Worm (Caenorhabditis elegans): Measurements from ENCODE around the gene dpl-1.

Gene dpl-1

ce11 chrII:9148079-9148478, 21.6 kb upstream of the dpl-1 start:
- TF ChIP-seq snpc-3.4 (tag; optimal IDR thresholded peaks at IDR 0.05) = no peak
- TF ChIP-seq egl-18 (GFP tag; IDR thresholded peaks at IDR 0.05) = no peak
- no peak for TF ChIP-seq lin-26 (GFP tag; IDR thresholded peaks at IDR 0.05)
- TF ChIP-seq F57A8.1 (GFP tag; optimal IDR thresholded peaks at IDR 0.05) = no peak
- TF ChIP-seq tbp1 (GFP tag; optimal IDR thresholded peaks at IDR 0.05) = no peak
- TF ChIP-seq hrde-1 (tag; optimal IDR thresholded peaks at IDR 0.05; ENCODE audit: borderline replicate concordance) = no peak
- no peak for TF ChIP-seq mel-28 (tag; optimal IDR thresholded peaks at IDR 0.05; ENCODE audit: borderline replicate concordance)
- TF ChIP-seq athp-1 (tag; optimal IDR thresholded peaks at IDR 0.05) = no peak
- TF ChIP-seq ztf-25 (GFP tag; IDR thresholded peaks at IDR 0.05) = no peak
- no peak for TF ChIP-seq cebp-1 (GFP tag; IDR thresholded peaks at IDR 0.05)
- no peak for TF ChIP-seq cebp-1 (tag; optimal IDR thresholded peaks at IDR 0.05)
- TF ChIP-seq lir-1 (GFP tag; conservative IDR thresholded peaks at IDR 0.05) = no peak
- TF ChIP-seq die-1 (tag; optimal IDR thresholded peaks at IDR 0.05) = no peak

DNA sequence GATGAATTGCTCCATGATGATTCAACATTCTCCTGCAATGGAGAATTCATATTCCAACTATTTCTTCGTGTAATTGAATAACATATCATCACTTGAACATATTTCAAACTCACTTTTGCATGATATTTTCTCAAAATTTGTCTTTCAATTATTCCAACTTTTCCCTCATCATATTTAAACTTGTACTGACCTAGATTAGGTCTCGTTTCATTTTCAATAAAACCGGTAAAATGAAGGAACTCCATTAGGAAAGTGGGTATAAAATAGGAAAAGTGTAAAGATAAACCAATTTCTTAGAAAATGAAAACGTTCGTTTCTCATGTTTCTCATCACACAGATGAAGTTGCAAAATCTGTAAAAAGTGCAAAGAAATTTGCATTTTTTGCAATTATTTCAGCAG, 17.5 kb upstream of the dpl-1 start, which contains the start of gene col-78:
Gene col-78 (plus strand): TSS at position 301 of the 400 bp plus-strand sequence.
- TF ChIP-seq F22D6.2 (tag; optimal IDR thresholded peaks at IDR 0.05) (no peak), fkh-3 (tag; optimal IDR thresholded peaks at IDR 0.05) (no peak), B0261.1 (tag; optimal IDR thresholded peaks at IDR 0.05) (no peak), hmg-1.2 (GFP tag; IDR thresholded peaks at IDR 0.05) (no peak), rpc-1 (optimal IDR thresholded peaks at IDR 0.05) (no peak), rpc-1 (tag; optimal IDR thresholded peaks at IDR 0.05) (no peak), ztf-22 (GFP tag; optimal IDR thresholded peaks at IDR 0.05) (no peak), lin-26 (GFP tag; IDR thresholded peaks at IDR 0.05) (no peak), atf-7 (tag; optimal IDR thresholded peaks at IDR 0.05) (no peak), nhr-90 (tag; optimal IDR thresholded peaks at IDR 0.05) (no peak), sea-2 (GFP tag; IDR thresholded peaks at IDR 0.05) (no peak), lag-1 (GFP tag; IDR thresholded peaks at IDR 0.05) (no peak), bed-2 (GFP tag; IDR thresholded peaks at IDR 0.05) (no peak), lsl-1 (GFP tag; optimal IDR thresholded peaks at IDR 0.05) (no peak), hmg-20 (GFP tag; IDR thresholded peaks at IDR 0.05) (no peak)

DNA sequence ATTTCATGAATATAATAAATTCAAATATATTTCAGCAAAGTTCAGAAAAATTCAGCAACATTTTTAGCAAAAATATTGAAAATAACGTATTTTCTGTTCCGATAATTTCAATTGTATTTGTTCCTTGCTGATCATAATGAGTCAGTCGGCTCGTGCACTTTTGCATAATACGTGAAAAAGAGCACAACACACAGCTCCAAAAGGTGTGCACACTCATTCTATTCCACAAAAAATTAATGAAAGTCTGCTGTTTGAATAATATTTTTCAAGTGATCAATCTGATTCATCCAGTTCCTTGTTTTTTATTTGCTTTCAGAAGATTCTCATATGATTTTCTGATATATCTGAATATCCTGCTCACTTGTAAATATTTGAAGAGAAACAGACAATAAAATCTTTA, 15.4 kb upstream of the dpl-1 start:
- no peak for TF ChIP-seq ztf-25 (GFP tag; IDR thresholded peaks at IDR 0.05)
- no peak for TF ChIP-seq F52B5.7 (tag; optimal IDR thresholded peaks at IDR 0.05)
- no peak for TF ChIP-seq Y53G8AR.9 (GFP tag; conservative IDR thresholded peaks at IDR 0.05)
- no peak for TF ChIP-seq athp-1 (tag; optimal IDR thresholded peaks at IDR 0.05)
- no peak for TF ChIP-seq him-1 (tag; optimal IDR thresholded peaks at IDR 0.05)
- TF ChIP-seq K11D2.4 (GFP tag; IDR thresholded peaks at IDR 0.05) = no peak
- no peak for TF ChIP-seq ceh-27 (GFP tag; optimal IDR thresholded peaks at IDR 0.05)
- TF ChIP-seq F10E7.11 (tag; optimal IDR thresholded peaks at IDR 0.05) = no peak
- no peak for TF ChIP-seq unc-130 (GFP tag; optimal IDR thresholded peaks at IDR 0.05)
- no peak for TF ChIP-seq D2030.7 (GFP tag; IDR thresholded peaks at IDR 0.05)
- no peak for TF ChIP-seq K12H6.12 (tag; optimal IDR thresholded peaks at IDR 0.05)
- TF ChIP-seq F23B12.7 (tag; optimal IDR thresholded peaks at IDR 0.05; ENCODE audit: insufficient read depth) = no peak
- no peak for TF ChIP-seq dox-1 (GFP tag; IDR thresholded peaks at IDR 0.05)
- no peak for TF ChIP-seq atf-7 (tag; optimal IDR thresholded peaks at IDR 0.05)
- TF ChIP-seq F49E8.2 (tag; optimal IDR thresholded peaks at IDR 0.05; ENCODE audit: insufficient read depth) = no peak
- TF ChIP-seq lin-26 (GFP tag; IDR thresholded peaks at IDR 0.05) = no peak
- TF ChIP-seq madf-3 (GFP tag; IDR thresholded peaks at IDR 0.05) = no peak
- no peak for TF ChIP-seq ztf-3 (GFP tag; optimal IDR thresholded peaks at IDR 0.05)
- no peak for TF ChIP-seq nhr-179 (tag; optimal IDR thresholded peaks at IDR 0.05)
- no peak for TF ChIP-seq ceh-40 (GFP tag; IDR thresholded peaks at IDR 0.05)

Data from whole organism, young adult.